Worm (Caenorhabditis elegans) whole organism, L4 larva: ENCODE data around the gene srt-18.

ENCODE experiments used
- dpl-1 ChIP-seq: fragments of 150-350 bp; optimal IDR thresholded peaks from 2 replicates; lab custom pipeline; 2014; ENCODE audit warnings: missing biosample characterization, missing genetic modification reagents, missing genetic modification characterization
- madf-5 ChIP-seq, 2 experiments: fragments of 200-800 bp; sonication (Bioruptor generic); IDR thresholded peaks; 2 replicates each; pipeline ENCODE4 v1.3.6; 2022; ENCODE audit warnings: missing compliant biosample characterization in 2 of 2, missing genetic modification characterization in 2 of 2
- mes-2 ChIP-seq: sonication (generic microtip); optimal IDR thresholded peaks from 2 replicates; lab custom pipeline; 2016; ENCODE audit warnings: missing genotype, mild to moderate bottlenecking, missing genetic modification characterization, missing compliant biosample characterization; ENCODE audit not compliant: poor library complexity, severe bottlenecking
- unc-62 ChIP-seq, 3 experiments: fragments of 150-350 bp in 1 of 3; sonication (generic microtip); optimal IDR thresholded peaks in 2 of 3; peaks in 1 of 3; 1 replicate in 1 of 3; 2 replicates in 2 of 3; lab custom pipeline; 2014 to 2017; ENCODE audit warnings: missing biosample characterization in 3 of 3, missing genetic modification characterization in 3 of 3, missing genetic modification reagents in 3 of 3, missing genotype in 1 of 3

DNA sequence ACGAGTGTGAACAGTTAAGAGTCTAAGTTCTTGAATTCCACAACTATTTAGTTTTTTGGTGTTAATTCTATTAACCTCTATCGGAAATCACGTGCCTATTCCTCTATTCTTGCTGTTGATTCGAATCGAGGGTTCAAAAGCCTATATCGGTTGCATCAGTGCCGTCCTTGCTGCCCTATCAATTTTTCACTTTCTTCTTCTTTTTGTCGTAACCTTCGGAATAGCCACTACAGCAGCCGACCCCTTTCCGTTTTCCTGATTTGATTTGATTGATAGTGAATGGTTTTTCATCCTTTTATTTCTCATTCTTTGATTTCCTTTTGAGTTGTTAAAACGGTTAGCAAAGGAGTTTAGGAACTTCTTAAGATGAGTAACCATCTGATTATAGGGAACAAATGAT lies 21.2 kb downstream of the srt-18 start:
- TF ChIP-seq madf-5 (GFP tag; IDR thresholded peaks at IDR 0.05; lab: Robert Waterston, UW) (no peak), unc-62 (GFP tag; optimal IDR thresholded peaks at IDR 0.05 in 1 of 2; lab: Kevin White, UChicago) (peak in 1 of 2 experiments; percentile 33), unc-62 (tag; optimal IDR thresholded peaks at IDR 0.05; lab: Kevin White, UChicago) (no peak), mes-2 (no peak), dpl-1 (GFP tag; lab: Kevin White, UChicago) (no peak)
